Worm (Caenorhabditis elegans): ENCODE data around the gene C14A11.9.

DNA sequence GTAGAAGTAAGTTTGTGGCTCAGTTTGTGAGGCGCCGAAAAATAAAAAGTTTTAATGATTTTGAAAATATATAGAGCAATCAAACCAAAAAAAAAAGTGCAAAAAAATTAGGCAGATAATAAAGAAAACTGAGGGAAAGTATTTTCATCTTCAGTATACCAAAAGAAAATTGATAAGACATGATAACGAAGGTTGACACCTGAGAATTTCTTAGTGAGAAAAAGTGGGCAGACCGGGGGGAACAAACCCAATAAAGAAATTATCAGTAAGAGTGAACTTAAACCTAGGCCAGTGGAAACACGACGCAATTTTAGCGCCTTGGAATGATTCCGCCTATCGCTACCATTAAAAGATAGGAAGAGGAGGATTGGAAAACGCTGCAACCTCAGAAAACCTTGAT is 29.2 kb upstream of the C14A11.9 start:
- TF ChIP-seq unc-39 (tag; optimal IDR thresholded peaks at IDR 0.05) (no peak), nhr-28 (tag; optimal IDR thresholded peaks at IDR 0.05) (no peak), nhr-237 (tag; optimal IDR thresholded peaks at IDR 0.05) (no peak)

Data from whole organism, mixed stage, embryonic.